Worm (Caenorhabditis elegans): Measurements from ENCODE around the gene srz-104.
"Not testable (repeated sequence)": the region's sequence is repeated elsewhere in the genome, so short reads cannot be mapped to it uniquely, and the experiment has no call there.

The srz-104 gene

ce11 chrIV:16293889-16294288 lies 29.6 kb upstream of the srz-104 start:
- TF ChIP-seq unc-39 (tag; optimal IDR thresholded peaks at IDR 0.05) (no peak), lin-13 (tag; optimal IDR thresholded peaks at IDR 0.05) (no peak), drap-1 (GFP tag; optimal IDR thresholded peaks at IDR 0.05) (no peak), ces-1 (GFP tag; optimal IDR thresholded peaks at IDR 0.05) (no peak), ceh-43 (GFP tag; optimal IDR thresholded peaks at IDR 0.05) (no peak), nhr-237 (tag; optimal IDR thresholded peaks at IDR 0.05) (no peak), unc-62 (GFP tag; optimal IDR thresholded peaks at IDR 0.05) (no peak), nhr-12 (tag; optimal IDR thresholded peaks at IDR 0.05) (no peak)

- TF ChIP-seq sem-2 (GFP tag; optimal IDR thresholded peaks at IDR 0.05): no peak
- no peak for TF ChIP-seq zip-8 (tag; optimal IDR thresholded peaks at IDR 0.05)
- TF ChIP-seq flh-1 (GFP tag; optimal IDR thresholded peaks at IDR 0.05): no peak
- no peak for TF ChIP-seq bed-3 (GFP tag; optimal IDR thresholded peaks at IDR 0.05)
- TF ChIP-seq mep-1 (tag; optimal IDR thresholded peaks at IDR 0.05): no peak
- no peak for TF ChIP-seq snpc-4 (tag; optimal IDR thresholded peaks at IDR 0.05)
- no peak for TF ChIP-seq lin-13 (tag; optimal IDR thresholded peaks at IDR 0.05)
- TF ChIP-seq sptf-1 (tag; optimal IDR thresholded peaks at IDR 0.05): no peak
- TF ChIP-seq ceh-83 (GFP tag; optimal IDR thresholded peaks at IDR 0.05): no peak
- TF ChIP-seq hlh-1 (tag; optimal IDR thresholded peaks at IDR 0.05): no peak
- no peak for TF ChIP-seq mab-5 (tag; optimal IDR thresholded peaks at IDR 0.05)
- no peak for TF ChIP-seq ces-1 (GFP tag; optimal IDR thresholded peaks at IDR 0.05)
- TF ChIP-seq nhr-12 (tag; optimal IDR thresholded peaks at IDR 0.05): no peak
- no peak for TF ChIP-seq mls-2 (tag; optimal IDR thresholded peaks at IDR 0.05)
- no peak for TF ChIP-seq tbx-8 (GFP tag; optimal IDR thresholded peaks at IDR 0.05)
- no peak for TF ChIP-seq unc-62 (GFP tag; optimal IDR thresholded peaks at IDR 0.05)
- TF ChIP-seq lsy-2 (tag; optimal IDR thresholded peaks at IDR 0.05): no peak
- no peak for TF ChIP-seq blmp-1 (tag; optimal IDR thresholded peaks at IDR 0.05)
Measured at ce11 chrIV:16298851-16299250, 24.6 kb upstream of the srz-104 start, which contains the start of gene srz-72. Gene srz-72, plus strand, starts transcription at chrIV:16299151.

ce11 chrIV:16306918-16307317 lies 16.6 kb upstream of the srz-104 start:
- TF ChIP-seq mls-2 (tag; optimal IDR thresholded peaks at IDR 0.05) (no peak), ceh-43 (GFP tag; optimal IDR thresholded peaks at IDR 0.05) (no peak), bed-3 (GFP tag; optimal IDR thresholded peaks at IDR 0.05) (no peak), nhr-2 (tag; optimal IDR thresholded peaks at IDR 0.05) (no peak), M03D4.4 (tag; optimal IDR thresholded peaks at IDR 0.05) (no peak), lsy-2 (tag; optimal IDR thresholded peaks at IDR 0.05) (no peak), ces-1 (GFP tag; optimal IDR thresholded peaks at IDR 0.05) (no peak), lin-13 (tag; optimal IDR thresholded peaks at IDR 0.05) (no peak), lin-32 (GFP tag; optimal IDR thresholded peaks at IDR 0.05) (no peak), mep-1 (tag; optimal IDR thresholded peaks at IDR 0.05) (no peak), cnd-1 (tag; optimal IDR thresholded peaks at IDR 0.05) (no peak), ztf-11 (tag; optimal IDR thresholded peaks at IDR 0.05) (no peak), nhr-12 (tag; optimal IDR thresholded peaks at IDR 0.05) (no peak), ham-2 (GFP tag; optimal IDR thresholded peaks at IDR 0.05) (no peak), unc-39 (tag; optimal IDR thresholded peaks at IDR 0.05) (no peak), blmp-1 (tag; optimal IDR thresholded peaks at IDR 0.05) (no peak), mab-5 (tag; optimal IDR thresholded peaks at IDR 0.05) (no peak), hlh-1 (tag; optimal IDR thresholded peaks at IDR 0.05) (no peak), tbx-8 (GFP tag; optimal IDR thresholded peaks at IDR 0.05) (no peak)

ce11 chrIV:16307925-16308324 lies 15.5 kb upstream of the srz-104 start, which contains the start of gene rac-2:
Gene rac-2, plus strand, starts transcription at chrIV:16308225.
- not testable (repeated sequence) for TF ChIP-seq sem-2 (GFP tag; optimal IDR thresholded peaks at IDR 0.05); unc-120 (tag; optimal IDR thresholded peaks at IDR 0.05; ENCODE audit: poor library complexity, severe bottlenecking); lin-13 (tag; optimal IDR thresholded peaks at IDR 0.05)

- no peak for TF ChIP-seq nhr-76 (tag; optimal IDR thresholded peaks at IDR 0.05)
- no peak for TF ChIP-seq mab-5 (tag; optimal IDR thresholded peaks at IDR 0.05)
Measured at ce11 chrIV:16310103-16310502, 13.4 kb upstream of the srz-104 start.

- no peak for TF ChIP-seq mls-2 (tag; optimal IDR thresholded peaks at IDR 0.05)
- no peak for TF ChIP-seq blmp-1 (tag; optimal IDR thresholded peaks at IDR 0.05)
- no peak for TF ChIP-seq lin-13 (tag; optimal IDR thresholded peaks at IDR 0.05)
- no peak for TF ChIP-seq nhr-28 (tag; optimal IDR thresholded peaks at IDR 0.05)
- TF ChIP-seq tbx-8 (GFP tag; optimal IDR thresholded peaks at IDR 0.05): no peak
- no peak for TF ChIP-seq elt-3 (tag; optimal IDR thresholded peaks at IDR 0.05)
- no peak for TF ChIP-seq sptf-1 (tag; optimal IDR thresholded peaks at IDR 0.05)
- no peak for TF ChIP-seq unc-62 (GFP tag; optimal IDR thresholded peaks at IDR 0.05)
- no peak for TF ChIP-seq cnd-1 (tag; optimal IDR thresholded peaks at IDR 0.05)
- no peak for TF ChIP-seq ztf-11 (tag; optimal IDR thresholded peaks at IDR 0.05)
- no peak for TF ChIP-seq snpc-4 (tag; optimal IDR thresholded peaks at IDR 0.05)
- TF ChIP-seq ceh-83 (GFP tag; optimal IDR thresholded peaks at IDR 0.05): no peak
- TF ChIP-seq hlh-1 (tag; optimal IDR thresholded peaks at IDR 0.05): no peak
- no peak for TF ChIP-seq mep-1 (tag; optimal IDR thresholded peaks at IDR 0.05)
- TF ChIP-seq unc-120 (tag; optimal IDR thresholded peaks at IDR 0.05; ENCODE audit: poor library complexity, severe bottlenecking): no peak
Measured at ce11 chrIV:16320410-16320809, 3.1 kb upstream of the srz-104 start, which contains the start of gene K03D3.5. Gene K03D3.5, minus strand, starts transcription at chrIV:16320510.

Data from whole organism, mixed stage, embryonic.